Worm (Caenorhabditis elegans) whole organism, midembryonic: Measurements from ENCODE around the gene B0432.10.
"Not testable (repeated sequence)": the region's sequence is repeated elsewhere in the genome, so short reads cannot be mapped to it uniquely, and the experiment has no call there.

Experiments used
- T22C8.4 ChIP-seq: fragments of 200-800 bp; sonication (Bioruptor generic); IDR thresholded peaks from 2 replicates; pipeline ENCODE4 v1.3.6; 2022; ENCODE audit warnings: missing genetic modification characterization, missing compliant biosample characterization
- cog-1 ChIP-seq: sonication (generic microtip); optimal IDR thresholded peaks from 2 replicates; lab custom pipeline; 2016; ENCODE audit warnings: missing genetic modification characterization, missing compliant biosample characterization
- flt-1 ChIP-seq: fragments of 200-800 bp; sonication (Bioruptor generic); IDR thresholded peaks from 2 replicates; pipeline ENCODE4 v1.3.6; 2022; ENCODE audit warnings: missing genetic modification characterization, missing compliant biosample characterization
- klf-2 ChIP-seq: fragments of 200-800 bp; sonication (Bioruptor generic); conservative IDR thresholded peaks from 2 replicates; pipeline ENCODE4 v1.3.6; 2022; ENCODE audit warnings: missing genetic modification reagents, missing genetic modification characterization, missing compliant biosample characterization
- med-1 ChIP-seq: sonication (generic microtip); optimal IDR thresholded peaks from 2 replicates; lab custom pipeline; 2017; ENCODE audit warnings: missing genetic modification characterization, mild to moderate bottlenecking, missing compliant biosample characterization, antibody characterized with exemption, missing genetic modification reagents; ENCODE audit not compliant: insufficient read depth
- ref-1 ChIP-seq: fragments of 200-800 bp; sonication (Bioruptor generic); conservative IDR thresholded peaks from 2 replicates; pipeline ENCODE4 v1.3.6; 2022; ENCODE audit warnings: missing genetic modification reagents, missing genetic modification characterization, missing compliant biosample characterization
- tab-1 ChIP-seq: fragments of 200-800 bp; sonication (Bioruptor generic); IDR thresholded peaks from 2 replicates; pipeline ENCODE4 v1.3.6; 2022; ENCODE audit warnings: missing genetic modification characterization, missing compliant biosample characterization
- ztf-23 ChIP-seq: fragments of 200-800 bp; sonication (Bioruptor generic); IDR thresholded peaks from 2 replicates; pipeline ENCODE4 v1.3.6; 2022; ENCODE audit warnings: missing genetic modification reagents, missing genetic modification characterization, missing compliant biosample characterization
- ztf-29 ChIP-seq: fragments of 200-800 bp; sonication (Bioruptor generic); IDR thresholded peaks from 2 replicates; pipeline ENCODE4 v1.3.6; 2022; ENCODE audit warnings: missing genetic modification reagents, missing genetic modification characterization, missing compliant biosample characterization

The B0432.10 gene

DNA sequence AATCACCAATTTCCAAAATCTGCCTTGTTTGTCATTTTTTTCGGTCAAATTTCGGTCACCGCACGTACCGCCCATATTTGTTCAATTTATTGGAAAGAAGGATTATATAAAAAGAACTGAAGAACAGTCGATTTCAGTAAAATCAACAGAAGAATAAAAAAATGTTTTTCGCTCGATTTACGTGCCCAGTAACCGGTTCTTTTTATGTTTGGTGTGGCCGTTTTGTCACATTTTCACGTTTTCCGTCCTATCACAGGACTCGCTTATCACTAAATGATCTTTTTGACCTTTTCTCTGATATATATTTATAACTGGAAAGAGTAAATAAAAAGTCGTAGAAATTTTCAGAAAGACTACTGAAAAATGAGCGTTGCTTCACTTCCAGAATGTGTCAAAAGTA, 33.4 kb upstream of the B0432.10 start, which contains the start of gene far-7:
TSS of gene far-7 (plus strand) at position 331 of the 400 bp plus-strand sequence.
- no peak for TF ChIP-seq T22C8.4
- TF ChIP-seq klf-2 (GFP tag; lab: Robert Waterston, UW) = no peak
- no peak for TF ChIP-seq ztf-23 (GFP tag; lab: Robert Waterston, UW)
- TF ChIP-seq flt-1 (GFP tag; lab: Robert Waterston, UW) = no peak
- TF ChIP-seq tab-1 (GFP tag; lab: Robert Waterston, UW) = no peak
- no peak for TF ChIP-seq cog-1
- TF ChIP-seq med-1 (GFP tag; lab: Kevin White, UChicago) = no peak
- TF ChIP-seq ztf-29 (GFP tag; lab: Robert Waterston, UW) = no peak
- no peak for TF ChIP-seq ref-1 (GFP tag; lab: Robert Waterston, UW)

DNA sequence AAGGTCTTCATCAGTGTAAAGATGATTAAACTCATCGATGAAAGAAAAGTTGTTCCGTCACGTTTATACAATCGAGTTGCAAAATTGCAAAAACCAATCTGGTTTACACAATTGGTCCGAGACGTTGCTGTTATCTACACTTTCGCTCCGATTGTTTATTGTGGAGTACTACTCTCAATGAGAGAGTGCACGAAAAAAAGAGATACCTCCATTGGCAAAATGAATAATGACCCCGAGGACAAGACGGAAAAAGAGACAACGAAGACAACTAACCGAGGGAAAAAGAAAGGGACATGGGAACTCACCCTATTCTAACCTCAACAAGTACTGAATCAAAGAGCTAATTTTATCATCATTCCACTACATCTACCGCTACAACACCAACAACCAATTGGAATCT, 27.5 kb upstream of the B0432.10 start:
- no peak for TF ChIP-seq ztf-23 (GFP tag; lab: Robert Waterston, UW)
- TF ChIP-seq flt-1 (GFP tag; lab: Robert Waterston, UW) = no peak
- no peak for TF ChIP-seq ztf-29 (GFP tag; lab: Robert Waterston, UW)
- TF ChIP-seq T22C8.4 = no peak
- no peak for TF ChIP-seq cog-1
- TF ChIP-seq klf-2 (GFP tag; lab: Robert Waterston, UW) = no peak
- TF ChIP-seq med-1 (GFP tag; lab: Kevin White, UChicago) = no peak
- no peak for TF ChIP-seq tab-1 (GFP tag; lab: Robert Waterston, UW)
- no peak for TF ChIP-seq ref-1 (GFP tag; lab: Robert Waterston, UW)

DNA sequence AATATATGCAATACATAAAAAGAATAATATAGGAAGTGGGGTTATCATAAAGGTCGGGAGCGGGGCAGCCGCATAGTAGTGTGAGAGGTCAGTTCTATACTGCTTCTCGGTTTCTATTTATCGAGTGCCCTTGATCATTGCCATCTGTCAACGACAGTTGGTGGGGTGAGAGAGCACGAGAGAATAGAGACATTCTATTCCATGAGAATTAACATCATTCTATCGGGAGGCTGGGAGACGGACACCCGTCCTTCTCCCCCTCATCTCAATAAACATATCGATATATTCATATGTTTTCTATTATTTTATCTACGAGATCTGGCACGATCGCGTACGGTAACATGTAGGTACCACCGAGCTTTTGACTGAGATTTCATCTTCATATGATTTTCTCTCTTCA, 26.0 kb upstream of the B0432.10 start, which contains the start of gene mps-2:
TSS of gene mps-2 (minus strand) at position 101 of the 400 bp plus-strand sequence.
- TF ChIP-seq cog-1; ztf-23 (GFP tag; lab: Robert Waterston, UW); klf-2 (GFP tag; lab: Robert Waterston, UW): not testable (repeated sequence)

DNA sequence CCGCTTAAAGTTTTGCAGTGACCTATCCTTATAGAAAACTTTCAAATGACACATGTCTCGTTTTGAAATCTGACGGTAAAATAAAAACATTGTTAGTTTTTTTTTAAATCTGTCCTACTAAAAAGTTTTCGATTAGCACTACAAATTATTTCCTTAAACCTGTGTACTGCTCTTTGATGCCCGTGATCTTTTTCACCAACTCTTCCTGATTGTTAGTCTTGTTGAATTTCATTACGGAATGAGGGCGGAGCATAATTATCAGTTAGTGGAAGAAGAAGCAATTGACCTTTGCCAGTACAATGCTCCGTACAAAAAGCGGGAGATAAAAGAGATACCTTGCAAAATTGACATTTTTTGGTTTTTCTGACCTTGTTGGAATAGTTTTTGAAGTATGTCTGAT, 21.1 kb upstream of the B0432.10 start, which contains the start of gene K01A2.4:
TSS of gene K01A2.4 (plus strand) at position 301 of the 400 bp plus-strand sequence.
- no peak for TF ChIP-seq ref-1 (GFP tag; lab: Robert Waterston, UW)
- no peak for TF ChIP-seq cog-1
- no peak for TF ChIP-seq tab-1 (GFP tag; lab: Robert Waterston, UW)
- no peak for TF ChIP-seq med-1 (GFP tag; lab: Kevin White, UChicago)
- TF ChIP-seq klf-2 (GFP tag; lab: Robert Waterston, UW) = no peak
- no peak for TF ChIP-seq ztf-29 (GFP tag; lab: Robert Waterston, UW)
- TF ChIP-seq T22C8.4 = no peak
- no peak for TF ChIP-seq ztf-23 (GFP tag; lab: Robert Waterston, UW)
- TF ChIP-seq flt-1 (GFP tag; lab: Robert Waterston, UW) = no peak

DNA sequence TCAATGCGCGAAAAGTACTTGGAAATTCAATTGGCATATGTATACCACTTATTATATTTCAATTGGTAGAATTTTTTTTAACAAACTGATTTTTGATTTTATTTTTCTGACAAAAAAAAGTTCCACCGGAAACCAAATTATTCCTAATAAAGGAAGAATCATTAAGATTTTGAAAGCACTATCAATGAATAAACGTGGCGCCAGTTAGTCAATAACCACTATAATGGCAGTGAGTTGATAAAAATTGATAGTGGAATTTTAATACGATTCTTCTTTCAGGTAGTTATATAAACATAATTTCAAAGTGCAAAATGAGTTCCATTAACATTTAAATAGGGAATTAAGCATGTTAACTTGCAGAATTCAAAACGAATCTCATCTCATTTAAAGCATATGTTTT, 19.6 kb upstream of the B0432.10 start, which contains the start of gene col-69:
TSS of gene col-69 (minus strand) at position 101 of the 400 bp plus-strand sequence.
- no peak for TF ChIP-seq med-1 (GFP tag; lab: Kevin White, UChicago)
- TF ChIP-seq flt-1 (GFP tag; lab: Robert Waterston, UW) = no peak
- TF ChIP-seq ztf-29 (GFP tag; lab: Robert Waterston, UW) = no peak

DNA sequence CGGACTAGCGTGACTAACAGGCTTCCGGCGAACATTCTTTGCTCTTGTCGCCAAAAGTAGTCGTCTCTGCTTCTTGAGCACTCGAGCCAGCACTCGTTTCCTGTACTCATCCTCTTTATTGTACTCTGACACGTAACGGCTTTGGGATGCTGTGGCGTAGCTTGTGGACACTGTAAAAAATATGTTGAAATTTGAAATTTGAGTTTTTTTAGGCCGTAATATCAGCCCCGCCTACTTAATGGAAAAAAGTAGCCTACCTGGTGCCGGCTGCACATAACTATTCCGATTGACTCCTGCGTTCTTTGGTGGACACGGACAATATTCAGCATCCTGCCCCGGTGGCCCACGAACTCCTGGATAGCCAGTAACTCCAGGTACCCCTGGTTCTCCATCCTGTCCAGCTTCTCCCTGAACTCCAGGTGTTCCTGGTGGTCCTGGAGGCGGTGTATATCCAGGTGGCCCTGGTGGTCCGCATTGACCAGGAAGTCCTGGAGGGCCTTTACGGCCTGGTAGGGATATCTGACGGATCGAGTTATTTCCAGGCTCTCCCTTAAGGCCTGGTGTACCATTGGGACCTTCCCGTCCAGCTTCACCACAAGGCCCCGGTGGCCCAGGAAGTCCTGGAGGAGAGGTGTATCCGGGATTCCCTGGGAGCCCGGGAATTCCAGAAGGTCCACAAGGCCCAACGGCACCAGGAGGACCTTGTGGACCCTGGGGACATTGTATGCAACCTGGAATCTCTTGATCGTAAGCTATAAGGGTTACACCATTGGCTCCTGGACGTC, 18.0 kb upstream of the B0432.10 start:
- TF ChIP-seq ztf-23 (GFP tag; lab: Robert Waterston, UW) (no peak), cog-1 (no peak), flt-1 (GFP tag; lab: Robert Waterston, UW) (no peak), med-1 (GFP tag; lab: Kevin White, UChicago) (no peak), tab-1 (GFP tag; lab: Robert Waterston, UW) (no peak), ztf-29 (GFP tag; lab: Robert Waterston, UW) (no peak), klf-2 (GFP tag; lab: Robert Waterston, UW) (no peak), ref-1 (GFP tag; lab: Robert Waterston, UW) (no peak), T22C8.4 (no peak)

DNA sequence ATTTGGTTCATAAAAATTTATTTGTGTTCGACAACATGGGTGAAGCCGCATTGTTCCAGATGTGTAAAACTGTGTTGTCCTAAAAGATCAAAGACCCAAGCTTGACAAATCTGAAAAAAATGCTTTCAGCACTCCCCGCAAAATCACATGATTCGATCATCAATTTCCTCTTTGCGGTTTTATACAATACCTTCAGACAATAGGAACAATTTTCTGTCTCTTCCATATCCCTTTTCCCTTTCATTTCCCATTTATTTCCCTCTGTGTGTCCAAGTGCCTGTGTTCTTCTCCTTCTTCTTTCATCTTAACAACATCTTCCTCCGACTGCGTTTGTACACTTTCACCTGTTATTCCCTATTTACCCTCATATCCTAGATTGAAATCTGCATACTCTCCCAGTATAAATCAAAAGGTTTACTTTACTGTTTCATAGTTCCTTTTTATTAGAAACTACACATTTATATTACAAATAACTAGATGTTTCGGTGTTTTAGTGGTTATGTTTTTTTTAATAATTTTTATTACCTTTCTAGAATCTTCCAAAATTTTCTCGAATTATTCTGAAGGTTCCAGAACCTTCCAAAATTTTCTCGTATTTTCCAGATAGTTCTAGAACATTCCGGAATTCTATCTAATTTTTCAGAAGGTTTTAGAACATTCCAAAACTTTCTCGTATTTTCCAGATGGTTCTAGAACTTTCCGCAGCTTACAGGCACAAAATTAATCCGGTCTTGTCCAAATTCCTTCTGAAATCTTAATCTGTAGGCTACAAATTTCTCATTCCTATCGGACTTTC, 15.1 kb upstream of the B0432.10 start, which contains the start of gene K01A2.5:
TSS of gene K01A2.5 (plus strand) at position 297 of the 796 bp plus-strand sequence.
- TF ChIP-seq cog-1 (peak; percentile 22), tab-1 (GFP tag; lab: Robert Waterston, UW) (no peak)

DNA sequence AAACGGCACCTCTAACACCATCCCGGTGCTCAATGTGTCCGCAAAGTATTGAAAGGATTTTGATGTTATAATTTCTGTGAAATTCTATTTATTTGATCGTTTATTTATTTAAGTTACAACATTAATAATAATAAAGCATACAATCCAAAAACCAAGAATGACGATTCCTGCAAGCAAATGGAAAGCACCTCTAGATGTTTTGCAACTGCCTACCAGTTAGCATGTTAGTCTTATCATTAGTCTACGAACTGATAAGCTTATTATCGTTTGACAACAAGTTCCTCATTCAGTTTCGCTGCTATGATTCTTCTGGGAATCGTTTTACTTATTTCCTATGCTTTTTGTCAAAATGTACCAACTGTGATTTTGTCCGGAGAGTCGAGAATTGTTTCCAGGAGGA, 13.6 kb upstream of the B0432.10 start, which contains the start of gene K01A2.6:
TSS of gene K01A2.6 (plus strand) at position 301 of the 400 bp plus-strand sequence.
- TF ChIP-seq ztf-29 (GFP tag; lab: Robert Waterston, UW) (no peak), ztf-23 (GFP tag; lab: Robert Waterston, UW) (no peak), ref-1 (GFP tag; lab: Robert Waterston, UW) (no peak), T22C8.4 (no peak), tab-1 (GFP tag; lab: Robert Waterston, UW) (no peak), klf-2 (GFP tag; lab: Robert Waterston, UW) (no peak), cog-1 (no peak), med-1 (GFP tag; lab: Kevin White, UChicago) (no peak), flt-1 (GFP tag; lab: Robert Waterston, UW) (no peak)

DNA sequence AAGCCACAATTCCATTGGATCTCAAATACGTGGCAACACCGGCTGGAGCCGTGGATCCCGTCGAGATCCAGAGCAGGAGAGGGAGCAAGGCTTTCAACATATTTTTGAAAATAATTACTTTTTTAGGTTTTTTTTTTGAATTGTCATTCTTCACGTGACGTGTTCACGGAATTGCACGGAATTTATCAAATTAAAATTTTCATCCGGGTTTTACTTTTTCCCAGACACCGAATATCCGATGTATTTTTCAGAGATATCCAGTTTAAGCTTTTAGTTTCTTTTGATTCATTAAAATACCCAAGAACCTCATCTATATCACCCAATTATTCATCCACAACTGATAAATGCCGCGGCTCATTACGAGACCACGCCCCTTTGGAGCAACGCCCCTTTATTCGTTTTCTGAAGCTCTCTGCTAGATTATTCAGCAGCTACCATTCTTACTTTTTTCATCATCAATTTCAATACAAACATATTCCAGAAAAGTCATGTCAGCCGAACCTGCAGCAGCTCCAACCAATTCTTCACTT, 10.9 kb upstream of the B0432.10 start, which contains the start of the genes clec-117 and B0432.1:
TSS of gene clec-117 (minus strand) at position 101 of the 530 bp plus-strand sequence.
TSS of gene B0432.1 (plus strand) at position 480 of the 530 bp plus-strand sequence.
- TF ChIP-seq ztf-23 (GFP tag; lab: Robert Waterston, UW) (no peak), tab-1 (GFP tag; lab: Robert Waterston, UW) (no peak), klf-2 (GFP tag; lab: Robert Waterston, UW) (no peak), T22C8.4 (no peak), flt-1 (GFP tag; lab: Robert Waterston, UW) (no peak), ztf-29 (GFP tag; lab: Robert Waterston, UW) (no peak)
